Worm (Caenorhabditis elegans): ENCODE data around the gene Y66D12A.10.

- TF ChIP-seq egl-27 (tag; optimal IDR thresholded peaks at IDR 0.05) (no peak), lsy-2 (tag; optimal IDR thresholded peaks at IDR 0.05) (no peak), blmp-1 (tag; optimal IDR thresholded peaks at IDR 0.05; ENCODE audit: insufficient read depth) (no peak), gmeb-1 (tag; optimal IDR thresholded peaks at IDR 0.05) (no peak), zag-1 (tag; optimal IDR thresholded peaks at IDR 0.05) (no peak), aly-2 (tag; optimal IDR thresholded peaks at IDR 0.05) (no peak), snpc-4 (tag; optimal IDR thresholded peaks at IDR 0.05) (no peak), ama-1 (optimal IDR thresholded peaks at IDR 0.05) (no peak), fos-1 (tag; optimal IDR thresholded peaks at IDR 0.05) (no peak), unc-39 (tag; optimal IDR thresholded peaks at IDR 0.05) (no peak), peb-1 (tag; optimal IDR thresholded peaks at IDR 0.05) (no peak), elt-3 (tag; optimal IDR thresholded peaks at IDR 0.05) (no peak), lin-11 (tag; optimal IDR thresholded peaks at IDR 0.05) (no peak)
These were observed 50.1 kb downstream of the Y66D12A.10 start for ce11 chrIII:11615802-11616201.
